Worm (Caenorhabditis elegans) whole organism, L2 larva: ENCODE data around the gene ZK643.6.
A peak's percentile ranks its signal among the peaks of the same experiment; 100 is the strongest.
"Not testable (repeated sequence)": the region's sequence is repeated elsewhere in the genome, so short reads cannot be mapped to it uniquely, and the experiment has no call there.

Experiments used
- F13H6.1 ChIP-seq: sonication (generic microtip); optimal IDR thresholded peaks from 2 replicates; lab custom pipeline; 2016; ENCODE audit warnings: missing genetic modification characterization, missing compliant biosample characterization
- Y55F3AM.14 ChIP-seq: fragments of 200-800 bp; sonication (Bioruptor generic); optimal IDR thresholded peaks from 2 replicates; lab custom pipeline; 2018; ENCODE audit warnings: mild to moderate bottlenecking, missing genetic modification characterization, missing compliant biosample characterization
- ZK546.5 ChIP-seq: sonication (generic microtip); optimal IDR thresholded peaks from 2 replicates; lab custom pipeline; 2017; ENCODE audit warnings: missing biosample characterization, missing genetic modification characterization
- alr-1 ChIP-seq: fragments of 150-350 bp; optimal IDR thresholded peaks from 2 replicates; lab custom pipeline; 2014; ENCODE audit warnings: missing biosample characterization, missing genetic modification characterization
- ceh-82 ChIP-seq: fragments of 150-350 bp; optimal IDR thresholded peaks from 2 replicates; lab custom pipeline; 2014; ENCODE audit warnings: missing biosample characterization, missing genetic modification characterization
- crh-2 ChIP-seq: sonication (generic microtip); optimal IDR thresholded peaks from 2 replicates; lab custom pipeline; 2017; ENCODE audit warnings: missing biosample characterization, missing genetic modification characterization
- dmd-4 ChIP-seq: sonication (generic microtip); optimal IDR thresholded peaks from 2 replicates; lab custom pipeline; 2017; ENCODE audit warnings: missing biosample characterization, missing genetic modification characterization
- egl-27 ChIP-seq: sonication (generic microtip); optimal IDR thresholded peaks from 3 replicates; lab custom pipeline; 2017; ENCODE audit warnings: missing biosample characterization, missing genetic modification reagents, missing genetic modification characterization
- elt-1 ChIP-seq: fragments of 150-350 bp; optimal IDR thresholded peaks from 2 replicates; lab custom pipeline; 2014; ENCODE audit warnings: missing biosample characterization, missing genetic modification characterization
- fos-1 ChIP-seq: fragments of 150-350 bp; optimal IDR thresholded peaks from 2 replicates; lab custom pipeline; 2014; ENCODE audit warnings: missing biosample characterization, missing genetic modification characterization
- gmeb-1 ChIP-seq: fragments of 150-350 bp; optimal IDR thresholded peaks from 2 replicates; lab custom pipeline; 2014; ENCODE audit warnings: missing biosample characterization, missing genetic modification characterization
- lin-11 ChIP-seq: fragments of 150-350 bp; sonication (generic microtip); optimal IDR thresholded peaks from 2 replicates; lab custom pipeline; 2014; ENCODE audit warnings: missing biosample characterization, missing genetic modification characterization, inconsistent platforms, mixed read lengths
- lin-13 ChIP-seq: fragments of 150-350 bp; optimal IDR thresholded peaks from 2 replicates; lab custom pipeline; 2014; ENCODE audit warnings: missing biosample characterization, missing genetic modification reagents, missing genetic modification characterization
- lsy-2 ChIP-seq, 2 experiments: fragments of 150-350 bp in 1 of 2; sonication (generic microtip) in 1 of 2; optimal IDR thresholded peaks; 2 replicates each; lab custom pipeline; 2014 to 2017; ENCODE audit warnings: missing biosample characterization in 2 of 2, missing genetic modification characterization in 2 of 2
- mbf-1 ChIP-seq: sonication (generic microtip); optimal IDR thresholded peaks from 2 replicates; lab custom pipeline; 2017; ENCODE audit warnings: missing biosample characterization, missing genetic modification characterization
- mdl-1 ChIP-seq, 2 experiments: fragments of 150-350 bp in 1 of 2; sonication (generic microtip) in 1 of 2; optimal IDR thresholded peaks; 2 replicates each; lab custom pipeline; 2017; ENCODE audit warnings: missing biosample characterization in 2 of 2, missing genetic modification characterization in 2 of 2
- nhr-10 ChIP-seq: sonication (generic microtip); optimal IDR thresholded peaks from 2 replicates; lab custom pipeline; 2017; ENCODE audit warnings: missing biosample characterization, missing genetic modification characterization
- nhr-11 ChIP-seq: fragments of 150-350 bp; optimal IDR thresholded peaks from 2 replicates; lab custom pipeline; 2014; ENCODE audit warnings: missing biosample characterization, missing genetic modification characterization
- nhr-12 ChIP-seq: fragments of 150-350 bp; optimal IDR thresholded peaks from 2 replicates; lab custom pipeline; 2014; ENCODE audit warnings: missing biosample characterization, missing genetic modification characterization
- nhr-129 ChIP-seq: fragments of 150-350 bp; optimal IDR thresholded peaks from 2 replicates; lab custom pipeline; 2014; ENCODE audit warnings: missing biosample characterization, missing genetic modification characterization
- nhr-21 ChIP-seq: fragments of 150-350 bp; optimal IDR thresholded peaks from 2 replicates; lab custom pipeline; 2014; ENCODE audit warnings: missing biosample characterization, missing genetic modification characterization
- nhr-23 ChIP-seq: fragments of 150-350 bp; optimal IDR thresholded peaks from 2 replicates; lab custom pipeline; 2014; ENCODE audit warnings: missing biosample characterization, missing genetic modification reagents, missing genetic modification characterization
- nhr-237 ChIP-seq: fragments of 150-350 bp; optimal IDR thresholded peaks from 2 replicates; lab custom pipeline; 2014; ENCODE audit warnings: missing biosample characterization, missing genetic modification characterization
- nhr-25 ChIP-seq: fragments of 150-350 bp; sonication (generic microtip); optimal IDR thresholded peaks from 3 replicates; lab custom pipeline; 2014; ENCODE audit warnings: missing biosample characterization, missing genetic modification characterization
- nhr-6 ChIP-seq: fragments of 150-350 bp; optimal IDR thresholded peaks from 2 replicates; lab custom pipeline; 2014; ENCODE audit warnings: missing biosample characterization, missing genetic modification characterization
- peb-1 ChIP-seq: fragments of 150-350 bp; optimal IDR thresholded peaks from 2 replicates; lab custom pipeline; 2014; ENCODE audit warnings: missing biosample characterization, missing genetic modification characterization
- sem-4 ChIP-seq: fragments of 150-350 bp; optimal IDR thresholded peaks from 2 replicates; lab custom pipeline; 2014; ENCODE audit warnings: missing biosample characterization, missing genetic modification reagents, missing genetic modification characterization
- skn-1 ChIP-seq: sonication (generic microtip); optimal IDR thresholded peaks from 2 replicates; lab custom pipeline; 2017; ENCODE audit warnings: missing biosample characterization, missing genetic modification characterization
- sma-3 ChIP-seq: sonication (generic microtip); optimal IDR thresholded peaks from 2 replicates; lab custom pipeline; 2016; ENCODE audit warnings: missing genetic modification reagents, missing genetic modification characterization, missing compliant biosample characterization
- sma-9 ChIP-seq, 2 experiments: fragments of 150-350 bp in 1 of 2; sonication (generic microtip) in 1 of 2; optimal IDR thresholded peaks; 2 replicates each; lab custom pipeline; 2014 to 2016; ENCODE audit warnings: missing genetic modification characterization in 2 of 2, mild to moderate bottlenecking in 1 of 2, missing biosample characterization in 1 of 2, missing compliant biosample characterization in 1 of 2, missing genetic modification reagents in 1 of 2, moderate library complexity in 1 of 2
- unc-39 ChIP-seq: fragments of 150-350 bp; optimal IDR thresholded peaks from 2 replicates; lab custom pipeline; 2014; ENCODE audit warnings: missing biosample characterization, missing genetic modification characterization
- unc-55 ChIP-seq: fragments of 150-350 bp; sonication (generic microtip); optimal IDR thresholded peaks from 3 replicates; lab custom pipeline; 2014; ENCODE audit warnings: missing biosample characterization, missing genetic modification reagents, missing genetic modification characterization
- unc-62 ChIP-seq: fragments of 150-350 bp; optimal IDR thresholded peaks from 2 replicates; lab custom pipeline; 2014; ENCODE audit warnings: missing biosample characterization, missing genetic modification reagents, missing genetic modification characterization
- zag-1 ChIP-seq: fragments of 150-350 bp; optimal IDR thresholded peaks from 2 replicates; lab custom pipeline; 2014; ENCODE audit warnings: missing biosample characterization, missing genetic modification characterization
- ztf-1 ChIP-seq: fragments of 200-800 bp; sonication (Bioruptor generic); conservative IDR thresholded peaks from 2 replicates; pipeline ENCODE4 v1.3.6; 2022; ENCODE audit warnings: missing genetic modification characterization, missing compliant biosample characterization
- ztf-11 ChIP-seq: sonication (generic microtip); optimal IDR thresholded peaks from 2 replicates; lab custom pipeline; 2017; ENCODE audit warnings: missing biosample characterization, missing genetic modification characterization
- ztf-4 ChIP-seq: fragments of 150-350 bp; optimal IDR thresholded peaks from 2 replicates; lab custom pipeline; 2014; ENCODE audit warnings: missing biosample characterization, missing genetic modification characterization

ZK643.6 gene

DNA sequence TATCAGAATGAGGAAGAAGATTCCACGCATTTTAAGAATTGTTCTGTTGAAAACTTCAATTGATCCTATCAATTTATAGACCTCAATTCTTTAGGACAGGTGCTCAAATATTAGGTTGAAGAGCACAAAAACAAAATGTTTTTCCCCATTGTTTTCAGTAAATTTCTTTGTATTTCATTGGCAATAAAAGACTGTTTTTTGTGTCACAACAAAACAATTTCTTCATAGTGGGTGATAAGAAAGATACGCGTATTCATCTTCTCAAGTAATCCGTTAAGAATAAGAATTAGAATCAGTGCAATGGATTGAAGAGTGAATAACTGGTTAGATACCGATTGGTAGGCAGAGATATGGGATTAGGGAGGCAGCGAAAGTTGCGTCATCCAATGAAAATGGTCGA lies at the start of gene ZK643.6:
TSS of gene ZK643.6 (minus strand) at position 101 of the 400 bp plus-strand sequence.
- TF ChIP-seq ztf-1 (GFP tag; lab: Robert Waterston, UW) = no peak
- no peak for TF ChIP-seq Y55F3AM.14

DNA sequence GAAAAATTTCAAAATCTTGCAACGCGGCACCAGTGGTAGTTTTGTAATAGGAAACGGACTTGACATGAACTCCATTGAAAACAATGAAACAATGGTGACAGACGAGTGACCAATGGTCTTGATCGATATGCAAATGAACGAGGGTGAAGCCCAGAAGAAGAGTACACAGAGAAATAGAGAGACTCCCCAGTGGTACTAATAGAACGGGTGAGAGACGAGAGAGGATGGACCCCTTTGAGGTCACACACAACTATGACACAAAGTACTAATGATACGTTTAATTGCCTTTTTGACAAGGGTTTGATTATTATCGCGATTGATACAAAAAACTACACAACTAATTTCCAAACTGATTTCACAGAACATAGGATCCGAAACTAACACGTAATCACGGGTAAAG lies 49.5 kb upstream of the ZK643.6 start, which contains the start of gene F59B2.8:
TSS of gene F59B2.8 (minus strand) at position 151 of the 400 bp plus-strand sequence.
- TF ChIP-seq dmd-4 (tag; lab: Kevin White, UChicago) (no peak), lsy-2 (tag; optimal IDR thresholded peaks at IDR 0.05; lab: Kevin White, UChicago) (no peak), ceh-82 (tag; lab: Kevin White, UChicago) (no peak), sem-4 (tag; lab: Kevin White, UChicago) (no peak), fos-1 (no peak), unc-55 (no peak), zag-1 (tag; lab: Kevin White, UChicago) (no peak), sma-3 (GFP tag; lab: Kevin White, UChicago) (no peak), nhr-6 (no peak), nhr-12 (tag; lab: Kevin White, UChicago) (no peak), elt-1 (tag; lab: Kevin White, UChicago) (no peak), egl-27 (tag; lab: Kevin White, UChicago) (no peak), nhr-11 (no peak)

DNA sequence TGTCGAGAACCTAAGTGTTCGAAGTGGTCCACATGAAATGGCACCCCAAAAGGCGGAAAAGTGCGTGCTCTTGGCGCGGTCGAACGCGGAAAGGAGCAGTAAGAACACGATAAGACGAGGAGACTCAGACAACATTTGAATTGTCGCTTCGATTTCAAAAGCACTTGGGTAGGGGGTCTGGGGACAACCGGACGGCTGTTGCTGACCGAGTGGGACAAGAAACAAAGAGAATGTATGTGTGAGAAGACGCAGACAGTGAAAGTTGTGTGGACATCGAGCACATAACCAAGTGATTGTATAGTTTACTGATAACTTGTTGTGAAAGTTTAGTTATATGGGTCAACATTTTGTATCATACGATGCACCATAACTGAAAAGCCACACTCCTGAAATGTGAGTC lies 46.6 kb upstream of the ZK643.6 start:
- TF ChIP-seq ztf-11 (tag; lab: Kevin White, UChicago) (no peak), nhr-237 (tag; lab: Kevin White, UChicago) (no peak), zag-1 (tag; lab: Kevin White, UChicago) (no peak), fos-1 (peak; percentile 43), egl-27 (tag; lab: Kevin White, UChicago) (no peak), peb-1 (tag; lab: Kevin White, UChicago) (no peak), ztf-4 (tag; lab: Kevin White, UChicago) (no peak), unc-62 (GFP tag; lab: Kevin White, UChicago) (no peak), gmeb-1 (tag; lab: Kevin White, UChicago) (no peak), nhr-21 (tag; lab: Kevin White, UChicago) (no peak), ZK546.5 (tag; lab: Kevin White, UChicago) (no peak), nhr-129 (tag; lab: Kevin White, UChicago) (peak; percentile 50), alr-1 (tag; lab: Kevin White, UChicago) (no peak), mdl-1 (tag; optimal IDR thresholded peaks at IDR 0.05; lab: Kevin White, UChicago) (no peak), crh-2 (tag; lab: Kevin White, UChicago) (no peak), nhr-25 (tag; lab: Kevin White, UChicago) (no peak), dmd-4 (tag; lab: Kevin White, UChicago) (no peak), nhr-11 (no peak), sma-9 (GFP tag; optimal IDR thresholded peaks at IDR 0.05; lab: Kevin White, UChicago) (peak; percentile 55), sma-9 (tag; optimal IDR thresholded peaks at IDR 0.05; lab: Kevin White, UChicago) (no peak), lin-11 (no peak), nhr-10 (tag; lab: Kevin White, UChicago) (no peak), ceh-82 (tag; lab: Kevin White, UChicago) (no peak), lin-13 (GFP tag; lab: Kevin White, UChicago) (no peak), nhr-23 (no peak), F13H6.1 (peak; percentile 36), skn-1 (tag; lab: Kevin White, UChicago) (no peak), lsy-2 (tag; optimal IDR thresholded peaks at IDR 0.05; lab: Kevin White, UChicago) (no peak), ztf-1 (GFP tag; lab: Robert Waterston, UW) (no peak), mbf-1 (tag; lab: Kevin White, UChicago) (no peak), unc-39 (no peak)

DNA sequence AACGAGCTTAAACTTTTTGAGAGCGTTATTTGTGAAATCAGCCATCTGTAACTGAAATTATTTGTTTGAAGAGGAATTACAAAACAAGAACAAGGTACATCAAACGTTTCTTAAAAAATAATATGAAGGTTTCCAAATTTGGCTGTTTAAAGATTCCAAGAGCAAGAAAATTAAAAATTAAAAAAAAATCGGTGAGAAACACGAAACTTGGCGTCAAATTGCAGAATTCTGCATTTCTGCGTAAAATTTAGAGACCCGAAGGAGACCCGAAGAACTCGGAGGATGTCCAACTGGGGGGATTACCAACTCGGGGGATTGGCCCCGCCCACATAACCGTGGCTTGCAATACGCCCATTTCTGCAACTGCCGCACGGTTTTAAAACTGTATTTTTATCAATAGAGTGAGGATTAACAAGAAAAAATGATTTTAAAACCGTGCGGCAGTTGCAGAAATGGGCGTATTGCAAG lies 45.4 kb upstream of the ZK643.6 start, which contains the start of gene rab-6.1:
TSS of gene rab-6.1 (minus strand) at position 51 of the 468 bp plus-strand sequence.
- TF ChIP-seq nhr-21, dmd-4, sem-4 (tag; lab: Kevin White, UChicago): not testable (repeated sequence)
